Worm (Caenorhabditis elegans) whole organism, L2 larva: ENCODE data around the gene nhr-241.

ENCODE experiments used
- C34F6.9 ChIP-seq: fragments of 150-350 bp; optimal IDR thresholded peaks from 2 replicates; lab custom pipeline; 2014; ENCODE audit warnings: missing biosample characterization, missing genetic modification characterization
- F13H6.1 ChIP-seq: sonication (generic microtip); optimal IDR thresholded peaks from 2 replicates; lab custom pipeline; 2016; ENCODE audit warnings: missing genetic modification characterization, missing compliant biosample characterization
- Y55F3AM.14 ChIP-seq: fragments of 200-800 bp; sonication (Bioruptor generic); optimal IDR thresholded peaks from 2 replicates; lab custom pipeline; 2018; ENCODE audit warnings: mild to moderate bottlenecking, missing genetic modification characterization, missing compliant biosample characterization
- ama-1 ChIP-seq: fragments of 150-350 bp; optimal IDR thresholded peaks from 2 replicates; lab custom pipeline; 2018; ENCODE audit warnings: inconsistent platforms
- ceh-16 ChIP-seq: fragments of 150-350 bp; optimal IDR thresholded peaks from 2 replicates; lab custom pipeline; 2014; ENCODE audit warnings: missing biosample characterization, missing genetic modification characterization
- ceh-82 ChIP-seq: fragments of 150-350 bp; optimal IDR thresholded peaks from 2 replicates; lab custom pipeline; 2014; ENCODE audit warnings: missing biosample characterization, missing genetic modification characterization
- crh-2 ChIP-seq: sonication (generic microtip); optimal IDR thresholded peaks from 2 replicates; lab custom pipeline; 2017; ENCODE audit warnings: missing biosample characterization, missing genetic modification characterization
- dmd-4 ChIP-seq: sonication (generic microtip); optimal IDR thresholded peaks from 2 replicates; lab custom pipeline; 2017; ENCODE audit warnings: missing biosample characterization, missing genetic modification characterization
- egl-27 ChIP-seq: sonication (generic microtip); optimal IDR thresholded peaks from 3 replicates; lab custom pipeline; 2017; ENCODE audit warnings: missing biosample characterization, missing genetic modification reagents, missing genetic modification characterization
- elt-1 ChIP-seq: fragments of 150-350 bp; optimal IDR thresholded peaks from 2 replicates; lab custom pipeline; 2014; ENCODE audit warnings: missing biosample characterization, missing genetic modification characterization
- fos-1 ChIP-seq: fragments of 150-350 bp; optimal IDR thresholded peaks from 2 replicates; lab custom pipeline; 2014; ENCODE audit warnings: missing biosample characterization, missing genetic modification characterization
- gmeb-1 ChIP-seq: fragments of 150-350 bp; optimal IDR thresholded peaks from 2 replicates; lab custom pipeline; 2014; ENCODE audit warnings: missing biosample characterization, missing genetic modification characterization
- lin-11 ChIP-seq: fragments of 150-350 bp; sonication (generic microtip); optimal IDR thresholded peaks from 2 replicates; lab custom pipeline; 2014; ENCODE audit warnings: missing biosample characterization, missing genetic modification characterization, inconsistent platforms, mixed read lengths
- lin-13 ChIP-seq: fragments of 150-350 bp; optimal IDR thresholded peaks from 2 replicates; lab custom pipeline; 2014; ENCODE audit warnings: missing biosample characterization, missing genetic modification reagents, missing genetic modification characterization
- lsy-2 ChIP-seq, 2 experiments: fragments of 150-350 bp in 1 of 2; sonication (generic microtip) in 1 of 2; optimal IDR thresholded peaks; 2 replicates each; lab custom pipeline; 2014 to 2017; ENCODE audit warnings: missing biosample characterization in 2 of 2, missing genetic modification characterization in 2 of 2
- mab-5 ChIP-seq: fragments of 150-350 bp; optimal IDR thresholded peaks from 2 replicates; lab custom pipeline; 2014; ENCODE audit warnings: missing biosample characterization, missing genetic modification characterization
- mbf-1 ChIP-seq: sonication (generic microtip); optimal IDR thresholded peaks from 2 replicates; lab custom pipeline; 2017; ENCODE audit warnings: missing biosample characterization, missing genetic modification characterization
- mdl-1 ChIP-seq, 2 experiments: fragments of 150-350 bp in 1 of 2; sonication (generic microtip) in 1 of 2; optimal IDR thresholded peaks; 2 replicates each; lab custom pipeline; 2017; ENCODE audit warnings: missing biosample characterization in 2 of 2, missing genetic modification characterization in 2 of 2
- nhr-10 ChIP-seq: sonication (generic microtip); optimal IDR thresholded peaks from 2 replicates; lab custom pipeline; 2017; ENCODE audit warnings: missing biosample characterization, missing genetic modification characterization
- nhr-11 ChIP-seq: fragments of 150-350 bp; optimal IDR thresholded peaks from 2 replicates; lab custom pipeline; 2014; ENCODE audit warnings: missing biosample characterization, missing genetic modification characterization
- nhr-12 ChIP-seq: fragments of 150-350 bp; optimal IDR thresholded peaks from 2 replicates; lab custom pipeline; 2014; ENCODE audit warnings: missing biosample characterization, missing genetic modification characterization
- nhr-129 ChIP-seq: fragments of 150-350 bp; optimal IDR thresholded peaks from 2 replicates; lab custom pipeline; 2014; ENCODE audit warnings: missing biosample characterization, missing genetic modification characterization
- nhr-21 ChIP-seq: fragments of 150-350 bp; optimal IDR thresholded peaks from 2 replicates; lab custom pipeline; 2014; ENCODE audit warnings: missing biosample characterization, missing genetic modification characterization
- nhr-23 ChIP-seq: fragments of 150-350 bp; optimal IDR thresholded peaks from 2 replicates; lab custom pipeline; 2014; ENCODE audit warnings: missing biosample characterization, missing genetic modification reagents, missing genetic modification characterization
- nhr-25 ChIP-seq: fragments of 150-350 bp; sonication (generic microtip); optimal IDR thresholded peaks from 3 replicates; lab custom pipeline; 2014; ENCODE audit warnings: missing biosample characterization, missing genetic modification characterization
- nhr-6 ChIP-seq: fragments of 150-350 bp; optimal IDR thresholded peaks from 2 replicates; lab custom pipeline; 2014; ENCODE audit warnings: missing biosample characterization, missing genetic modification characterization
- nhr-77 ChIP-seq: fragments of 150-350 bp; optimal IDR thresholded peaks from 2 replicates; lab custom pipeline; 2014; ENCODE audit warnings: missing biosample characterization, missing genetic modification characterization
- peb-1 ChIP-seq: fragments of 150-350 bp; optimal IDR thresholded peaks from 2 replicates; lab custom pipeline; 2014; ENCODE audit warnings: missing biosample characterization, missing genetic modification characterization
- sem-4 ChIP-seq: fragments of 150-350 bp; optimal IDR thresholded peaks from 2 replicates; lab custom pipeline; 2014; ENCODE audit warnings: missing biosample characterization, missing genetic modification reagents, missing genetic modification characterization
- sma-3 ChIP-seq: sonication (generic microtip); optimal IDR thresholded peaks from 2 replicates; lab custom pipeline; 2016; ENCODE audit warnings: missing genetic modification reagents, missing genetic modification characterization, missing compliant biosample characterization
- sma-9 ChIP-seq, 2 experiments: fragments of 150-350 bp in 1 of 2; sonication (generic microtip) in 1 of 2; optimal IDR thresholded peaks; 2 replicates each; lab custom pipeline; 2014 to 2016; ENCODE audit warnings: missing genetic modification characterization in 2 of 2, mild to moderate bottlenecking in 1 of 2, missing biosample characterization in 1 of 2, missing compliant biosample characterization in 1 of 2, missing genetic modification reagents in 1 of 2, moderate library complexity in 1 of 2
- snpc-4 ChIP-seq: fragments of 150-350 bp; optimal IDR thresholded peaks from 2 replicates; lab custom pipeline; 2014; ENCODE audit warnings: missing biosample characterization, missing genetic modification characterization
- unc-55 ChIP-seq: fragments of 150-350 bp; sonication (generic microtip); optimal IDR thresholded peaks from 3 replicates; lab custom pipeline; 2014; ENCODE audit warnings: missing biosample characterization, missing genetic modification reagents, missing genetic modification characterization
- unc-62 ChIP-seq: fragments of 150-350 bp; optimal IDR thresholded peaks from 2 replicates; lab custom pipeline; 2014; ENCODE audit warnings: missing biosample characterization, missing genetic modification reagents, missing genetic modification characterization
- zag-1 ChIP-seq: fragments of 150-350 bp; optimal IDR thresholded peaks from 2 replicates; lab custom pipeline; 2014; ENCODE audit warnings: missing biosample characterization, missing genetic modification characterization
- ztf-1 ChIP-seq: fragments of 200-800 bp; sonication (Bioruptor generic); conservative IDR thresholded peaks from 2 replicates; pipeline ENCODE4 v1.3.6; 2022; ENCODE audit warnings: missing genetic modification characterization, missing compliant biosample characterization
- ztf-11 ChIP-seq: sonication (generic microtip); optimal IDR thresholded peaks from 2 replicates; lab custom pipeline; 2017; ENCODE audit warnings: missing biosample characterization, missing genetic modification characterization

nhr-241 gene

DNA sequence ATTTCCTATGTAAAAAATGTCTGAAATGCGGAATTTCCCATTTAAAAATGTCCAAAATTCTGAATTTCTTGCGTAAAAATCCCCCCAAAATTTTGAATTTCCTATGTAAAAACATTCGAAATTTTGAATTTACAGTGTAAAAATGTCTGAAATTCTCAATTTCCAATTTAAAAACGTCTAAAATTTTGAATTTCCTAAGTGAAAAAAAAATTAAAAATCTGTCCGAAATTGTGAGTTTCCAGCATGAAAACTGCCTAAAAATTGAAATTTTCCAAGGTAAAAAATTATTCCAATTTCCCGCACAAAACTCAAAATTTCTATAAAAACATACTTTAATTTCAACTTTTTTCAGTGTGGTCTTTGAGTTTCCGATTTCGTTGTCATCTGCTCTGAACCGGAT, 22.6 kb downstream of the nhr-241 start:
- TF ChIP-seq ama-1 (lab: Kevin White, UChicago) (no peak), dmd-4 (no peak), zag-1 (tag; lab: Kevin White, UChicago) (no peak), gmeb-1 (no peak), Y55F3AM.14 (GFP tag; lab: Kevin White, UChicago) (no peak), peb-1 (no peak), nhr-25 (tag; lab: Kevin White, UChicago) (no peak), ceh-16 (tag; lab: Kevin White, UChicago) (no peak), crh-2 (tag; lab: Kevin White, UChicago) (no peak), lin-11 (tag; lab: Kevin White, UChicago) (no peak), unc-62 (GFP tag; lab: Kevin White, UChicago) (no peak), nhr-21 (tag; lab: Kevin White, UChicago) (no peak), mbf-1 (no peak), nhr-23 (tag; lab: Kevin White, UChicago) (no peak), fos-1 (no peak), lin-13 (GFP tag; lab: Kevin White, UChicago) (no peak)

- TF ChIP-seq unc-55 (no peak), C34F6.9 (tag; lab: Kevin White, UChicago) (no peak), nhr-129 (tag; lab: Kevin White, UChicago) (no peak), nhr-21 (tag; lab: Kevin White, UChicago) (no peak), nhr-77 (tag; lab: Kevin White, UChicago) (no peak), snpc-4 (tag; lab: Kevin White, UChicago) (no peak), ztf-11 (tag; lab: Kevin White, UChicago) (no peak), ceh-16 (tag; lab: Kevin White, UChicago) (no peak), unc-62 (GFP tag; lab: Kevin White, UChicago) (no peak), nhr-10 (tag; lab: Kevin White, UChicago) (no peak), mdl-1 (tag; optimal IDR thresholded peaks at IDR 0.05; lab: Kevin White, UChicago) (no peak), Y55F3AM.14 (GFP tag; lab: Kevin White, UChicago) (no peak), zag-1 (tag; lab: Kevin White, UChicago) (no peak), nhr-12 (no peak), ztf-1 (no peak)
Observed at ce11 chrV:18722510-18723299, 23.5 kb downstream of the nhr-241 start.

DNA sequence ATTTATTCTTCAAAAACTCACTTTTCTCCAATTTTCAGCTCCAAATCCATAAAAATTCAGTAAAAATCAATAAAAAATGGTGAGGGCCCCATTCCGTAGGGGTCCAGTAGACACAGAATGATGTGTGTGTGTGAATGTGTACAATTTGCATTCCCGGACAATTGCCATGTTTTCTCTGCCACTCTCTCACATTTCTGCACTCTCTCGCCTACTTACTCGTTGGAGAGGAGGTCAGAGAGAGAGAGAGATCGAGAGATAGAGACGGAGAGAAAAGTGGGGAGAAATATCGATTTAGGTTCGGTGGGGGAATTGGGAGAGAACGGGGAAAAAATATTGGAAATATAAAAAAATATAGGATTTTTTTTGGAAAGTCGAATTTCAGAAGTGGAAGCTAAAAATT, 24.4 kb downstream of the nhr-241 start:
- TF ChIP-seq fos-1, result peak; percentile 70
- peak; percentile 89 for TF ChIP-seq crh-2 (tag; lab: Kevin White, UChicago)
- no peak for TF ChIP-seq ztf-1
- peak; percentile 46 for TF ChIP-seq sem-4 (tag; lab: Kevin White, UChicago)
- TF ChIP-seq zag-1 (tag; lab: Kevin White, UChicago), result peak; percentile 72
- TF ChIP-seq mdl-1 (tag; optimal IDR thresholded peaks at IDR 0.05; lab: Kevin White, UChicago), result peak; percentile 16 to 66
- TF ChIP-seq unc-55, result peak; percentile 76
- TF ChIP-seq nhr-21 (tag; lab: Kevin White, UChicago), result peak; percentile 58
- TF ChIP-seq elt-1 (tag; lab: Kevin White, UChicago), result no peak
- TF ChIP-seq nhr-11 (tag; lab: Kevin White, UChicago), result no peak
- no peak for TF ChIP-seq sma-9 (GFP tag; optimal IDR thresholded peaks at IDR 0.05; lab: Kevin White, UChicago)
- no peak for TF ChIP-seq sma-9 (tag; optimal IDR thresholded peaks at IDR 0.05; lab: Kevin White, UChicago)
- TF ChIP-seq lin-13 (GFP tag; lab: Kevin White, UChicago), result peak; percentile 79
- peak; percentile 67 for TF ChIP-seq nhr-6 (tag; lab: Kevin White, UChicago)
- peak; percentile 80 for TF ChIP-seq snpc-4 (tag; lab: Kevin White, UChicago)
- peak; percentile 93 for TF ChIP-seq C34F6.9 (tag; lab: Kevin White, UChicago)
- no peak for TF ChIP-seq egl-27
- peak; percentile 89 for TF ChIP-seq F13H6.1
- TF ChIP-seq ceh-82 (tag; lab: Kevin White, UChicago), result peak; percentile 34
- peak; percentile 72 to 92 for TF ChIP-seq lsy-2 (tag; optimal IDR thresholded peaks at IDR 0.05; lab: Kevin White, UChicago)
- peak; percentile 83 for TF ChIP-seq nhr-129 (tag; lab: Kevin White, UChicago)
- peak; percentile 74 for TF ChIP-seq nhr-25 (tag; lab: Kevin White, UChicago)
- TF ChIP-seq gmeb-1, result peak; percentile 85
- no peak for TF ChIP-seq sma-3 (GFP tag; lab: Kevin White, UChicago)
- TF ChIP-seq mab-5, result peak; percentile 87
